Worm (Caenorhabditis elegans): Measurements from ENCODE around the gene unc-22.

unc-22 gene

ce11 chrIV:11955592-11955991, 55.2 kb downstream of the unc-22 start:
- TF ChIP-seq fos-1 (tag; optimal IDR thresholded peaks at IDR 0.05) (peak; percentile 67), fkh-2 (tag; optimal IDR thresholded peaks at IDR 0.05) (no peak), nfya-1 (tag; optimal IDR thresholded peaks at IDR 0.05; ENCODE audit: insufficient read depth) (peak; percentile 43), mml-1 (tag; optimal IDR thresholded peaks at IDR 0.05) (no peak), snpc-4 (tag; optimal IDR thresholded peaks at IDR 0.05) (no peak), lin-15B (tag; optimal IDR thresholded peaks at IDR 0.05) (no peak), nhr-23 (tag; optimal IDR thresholded peaks at IDR 0.05) (peak; percentile 47), egl-27 (tag; optimal IDR thresholded peaks at IDR 0.05) (peak; percentile 3), nhr-12 (tag; optimal IDR thresholded peaks at IDR 0.05) (no peak), pqm-1 (tag; optimal IDR thresholded peaks at IDR 0.05) (peak; percentile 75), R02D3.7 (tag; optimal IDR thresholded peaks at IDR 0.05) (peak; percentile 31), skn-1 (tag; optimal IDR thresholded peaks at IDR 0.05) (no peak), ama-1 (optimal IDR thresholded peaks at IDR 0.05) (peak; percentile 94), nhr-25 (tag; optimal IDR thresholded peaks at IDR 0.05) (peak; percentile 81), nhr-43 (tag; optimal IDR thresholded peaks at IDR 0.05; ENCODE audit: poor library complexity, severe bottlenecking) (peak; percentile 67), lsy-12 (tag; optimal IDR thresholded peaks at IDR 0.05) (peak; percentile 38), elt-2 (tag; optimal IDR thresholded peaks at IDR 0.05) (peak; percentile 98), mdl-1 (tag; optimal IDR thresholded peaks at IDR 0.05) (peak; percentile 24), ztf-4 (tag; optimal IDR thresholded peaks at IDR 0.05) (peak; percentile 34), ceh-28 (tag; optimal IDR thresholded peaks at IDR 0.05) (no peak), jun-1 (tag; optimal IDR thresholded peaks at IDR 0.05) (peak; percentile 76), pha-4 (tag; optimal IDR thresholded peaks at IDR 0.05) (peak; percentile 34), daf-12 (tag; optimal IDR thresholded peaks at IDR 0.05) (no peak)

DNA sequence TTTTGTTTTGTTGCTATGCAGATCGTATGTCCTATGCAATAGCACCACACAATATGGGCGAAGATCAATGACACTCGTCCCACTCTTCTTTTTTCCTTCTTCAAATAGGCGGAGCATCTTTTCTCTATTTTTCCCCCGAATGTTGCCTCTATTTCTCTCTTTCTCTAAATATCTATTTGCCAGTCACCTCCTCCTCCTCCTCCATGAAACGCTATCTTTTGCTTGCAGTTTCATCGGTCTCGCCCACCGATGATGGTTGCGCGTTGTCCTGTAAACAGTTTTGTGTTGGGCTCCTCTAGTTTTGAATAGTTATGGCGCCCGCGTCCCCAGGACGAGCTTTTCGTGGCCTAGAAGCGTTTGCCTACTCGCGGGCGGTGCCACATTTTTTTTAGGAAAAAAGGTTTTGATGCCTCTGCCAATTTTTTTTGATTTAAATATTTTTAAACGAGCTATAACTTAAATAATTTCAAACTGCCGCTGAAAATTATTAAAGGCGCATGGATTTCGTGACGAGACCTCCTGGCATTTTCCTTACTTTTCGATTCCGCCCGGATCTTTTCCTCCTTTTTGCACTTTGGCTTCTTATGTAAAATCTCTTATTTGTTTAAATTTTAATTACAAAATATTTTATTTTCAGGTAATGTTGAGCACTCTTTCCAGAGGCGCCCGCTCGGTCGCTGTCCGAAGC, 58.1 kb downstream of the unc-22 start, which contains the start of gene gdh-1:
TSS of gene gdh-1 (plus strand) at position 638 of the 688 bp plus-strand sequence.
- TF ChIP-seq ztf-4 (tag; optimal IDR thresholded peaks at IDR 0.05), result no peak
- TF ChIP-seq nhr-76 (tag; optimal IDR thresholded peaks at IDR 0.05), result no peak
- peak; percentile 46 for TF ChIP-seq nhr-43 (tag; optimal IDR thresholded peaks at IDR 0.05; ENCODE audit: poor library complexity, severe bottlenecking)
- no peak for TF ChIP-seq ceh-16 (tag; optimal IDR thresholded peaks at IDR 0.05)
- TF ChIP-seq unc-39 (tag; optimal IDR thresholded peaks at IDR 0.05), result no peak
- TF ChIP-seq ama-1 (optimal IDR thresholded peaks at IDR 0.05), result peak; percentile 62
- no peak for TF ChIP-seq ceh-82 (tag; optimal IDR thresholded peaks at IDR 0.05)
- TF ChIP-seq lsy-12 (tag; optimal IDR thresholded peaks at IDR 0.05), result no peak
- no peak for TF ChIP-seq nhr-77 (tag; optimal IDR thresholded peaks at IDR 0.05)
- no peak for TF ChIP-seq lin-15B (tag; optimal IDR thresholded peaks at IDR 0.05)
- TF ChIP-seq unc-62 (GFP tag; optimal IDR thresholded peaks at IDR 0.05), result no peak
- peak; percentile 44 for TF ChIP-seq nfya-1 (tag; optimal IDR thresholded peaks at IDR 0.05; ENCODE audit: insufficient read depth)
- TF ChIP-seq egl-27 (tag; optimal IDR thresholded peaks at IDR 0.05), result no peak
- peak; percentile 2 for TF ChIP-seq egl-5 (tag; optimal IDR thresholded peaks at IDR 0.05)
- TF ChIP-seq ztf-11 (tag; optimal IDR thresholded peaks at IDR 0.05), result no peak
- TF ChIP-seq ZK546.5 (tag; optimal IDR thresholded peaks at IDR 0.05), result no peak
- TF ChIP-seq hmg-11 (tag; optimal IDR thresholded peaks at IDR 0.05), result no peak
- TF ChIP-seq nhr-11 (tag; optimal IDR thresholded peaks at IDR 0.05), result no peak
- TF ChIP-seq pqm-1 (tag; optimal IDR thresholded peaks at IDR 0.05), result peak; percentile 49
- TF ChIP-seq elt-2 (tag; optimal IDR thresholded peaks at IDR 0.05), result peak; percentile 58
- peak; percentile 74 for TF ChIP-seq nhr-25 (tag; optimal IDR thresholded peaks at IDR 0.05)
- no peak for TF ChIP-seq tbx-2 (tag; optimal IDR thresholded peaks at IDR 0.05)
- TF ChIP-seq R02D3.7 (tag; optimal IDR thresholded peaks at IDR 0.05), result no peak
- TF ChIP-seq nhr-237 (tag; optimal IDR thresholded peaks at IDR 0.05), result no peak
- TF ChIP-seq daf-12 (tag; optimal IDR thresholded peaks at IDR 0.05), result no peak
- TF ChIP-seq sea-2 (GFP tag; optimal IDR thresholded peaks at IDR 0.05), result no peak
- no peak for TF ChIP-seq mdl-1 (tag; optimal IDR thresholded peaks at IDR 0.05)
- TF ChIP-seq ceh-9 (tag; optimal IDR thresholded peaks at IDR 0.05), result no peak
- peak; percentile 91 for TF ChIP-seq pha-4 (tag; optimal IDR thresholded peaks at IDR 0.05)
- TF ChIP-seq aly-2 (tag; optimal IDR thresholded peaks at IDR 0.05), result no peak
- no peak for TF ChIP-seq snpc-4 (tag; optimal IDR thresholded peaks at IDR 0.05)
- TF ChIP-seq nhr-28 (tag; optimal IDR thresholded peaks at IDR 0.05), result no peak
- TF ChIP-seq ceh-28 (tag; optimal IDR thresholded peaks at IDR 0.05), result no peak
- no peak for TF ChIP-seq jun-1 (tag; optimal IDR thresholded peaks at IDR 0.05)
- no peak for TF ChIP-seq lin-39 (tag; optimal IDR thresholded peaks at IDR 0.05)
